Worm (Caenorhabditis elegans): Measurements from ENCODE around the gene C06G4.4.
"Not testable (repeated sequence)": the region's sequence is repeated elsewhere in the genome, so short reads cannot be mapped to it uniquely, and the experiment has no call there.

DNA sequence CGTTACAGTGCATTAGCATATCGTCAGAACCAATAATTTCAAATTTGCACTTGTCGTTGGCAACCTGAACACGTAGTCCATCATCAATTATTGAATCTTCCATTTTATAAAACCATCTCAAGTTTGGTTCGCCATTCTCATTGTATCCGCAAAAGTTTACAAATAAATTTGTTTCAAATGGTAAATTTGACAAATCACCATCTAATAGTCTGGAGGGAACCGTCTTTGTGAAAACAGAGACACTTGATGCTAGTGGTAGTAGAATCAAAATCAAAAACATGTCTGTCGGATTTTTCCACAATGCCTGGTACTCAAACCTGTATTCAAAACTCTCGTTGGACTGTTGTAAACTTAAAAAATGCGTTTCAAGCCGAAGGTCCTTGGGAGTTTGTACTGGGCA is 13.3 kb downstream of the C06G4.4 start, which contains the start of gene F54H12.2:
- not testable (repeated sequence) for TF ChIP-seq ztf-29 (GFP tag; IDR thresholded peaks at IDR 0.05); flt-1 (GFP tag; IDR thresholded peaks at IDR 0.05); ref-1 (GFP tag; conservative IDR thresholded peaks at IDR 0.05); T22C8.4 (GFP tag; IDR thresholded peaks at IDR 0.05); cog-1 (tag; optimal IDR thresholded peaks at IDR 0.05); ztf-23 (GFP tag; IDR thresholded peaks at IDR 0.05); tab-1 (GFP tag; IDR thresholded peaks at IDR 0.05); med-1 (GFP tag; optimal IDR thresholded peaks at IDR 0.05; ENCODE audit: insufficient read depth)

Data from whole organism, midembryonic.